Fruit fly (Drosophila melanogaster): Measurements from ENCODE around the gene CG14453.

CG14453 gene

dm6 chr3L:22717137-22717767, 23.4 kb downstream of the CG14453 start, which contains the start of the genes ArfGAP3 and CG32452 (continued):
- TF ChIP-seq CG3995 (GFP tag; optimal IDR thresholded peaks at IDR 0.05) (peak; percentile 39), Ets97D (GFP tag; optimal IDR thresholded peaks at IDR 0.05) (peak; percentile 66), knrl (GFP tag; IDR thresholded peaks at IDR 0.05; ENCODE audit: partially characterized antibody) (peak; percentile 49; the same call in 2 of the 3 replicates), CG7963 (GFP tag; IDR thresholded peaks at IDR 0.05; ENCODE audit: partially characterized antibody) (no peak), fd96Cb (tag; optimal IDR thresholded peaks at IDR 0.05) (peak; percentile 64), Atf6 (GFP tag; IDR thresholded peaks at IDR 0.05) (peak; percentile 67), CG11247 (GFP tag; IDR thresholded peaks at IDR 0.05) (peak; percentile 80), CG12155 (GFP tag; optimal IDR thresholded peaks at IDR 0.05) (peak; percentile 78), CG10147 (GFP tag; optimal IDR thresholded peaks at IDR 0.05) (peak; percentile 74), btn (GFP tag; optimal IDR thresholded peaks at IDR 0.05) (no peak), CG10565 (GFP tag; optimal IDR thresholded peaks at IDR 0.05) (no peak), CG4282 (GFP tag; optimal IDR thresholded peaks at IDR 0.05) (no peak), Mad (GFP tag; optimal IDR thresholded peaks at IDR 0.05) (peak; percentile 71), tin (GFP tag; optimal IDR thresholded peaks at IDR 0.05) (peak; percentile 72), fd64A (GFP tag; optimal IDR thresholded peaks at IDR 0.05) (no peak), CG5245 (GFP tag; optimal IDR thresholded peaks at IDR 0.05) (peak; percentile 30), crol (GFP tag; IDR thresholded peaks at IDR 0.05) (no peak), slp2 (GFP tag; optimal IDR thresholded peaks at IDR 0.05) (peak; percentile 42), jing (GFP tag; optimal IDR thresholded peaks at IDR 0.05) (no peak), ATbp (GFP tag; optimal IDR thresholded peaks at IDR 0.05) (peak; percentile 29), bab2 (GFP tag; optimal IDR thresholded peaks at IDR 0.05) (peak; percentile 67), CG14050 (GFP tag; IDR thresholded peaks at IDR 0.05) (peak; percentile 61), pan (optimal IDR thresholded peaks at IDR 0.05) (no peak), pan (GFP tag; optimal IDR thresholded peaks at IDR 0.05 in 1 of 2, IDR thresholded peaks at IDR 0.05 in 1 of 2) (peak in 1 of 2 experiments; percentile 79), vfl (GFP tag; optimal IDR thresholded peaks at IDR 0.05) (peak; percentile 37), CG18619 (GFP tag; optimal IDR thresholded peaks at IDR 0.05) (peak; percentile 74), tap (tag; optimal IDR thresholded peaks at IDR 0.05) (peak; percentile 60), CG6854 (GFP tag; optimal IDR thresholded peaks at IDR 0.05) (no peak), CG16813 (GFP tag; IDR thresholded peaks at IDR 0.05; ENCODE audit: partially characterized antibody) (peak; percentile 64), sima (GFP tag; optimal IDR thresholded peaks at IDR 0.05) (no peak), pita (GFP tag; optimal IDR thresholded peaks at IDR 0.05) (no peak), CG6765 (GFP tag; optimal IDR thresholded peaks at IDR 0.05) (no peak), HLH54F (GFP tag; optimal IDR thresholded peaks at IDR 0.05) (peak; percentile 68), org-1 (GFP tag; optimal IDR thresholded peaks at IDR 0.05) (no peak), Sin3A (optimal IDR thresholded peaks at IDR 0.05) (peak; percentile 10), CG2202 (tag; optimal IDR thresholded peaks at IDR 0.05) (peak; percentile 22), mam (GFP tag; optimal IDR thresholded peaks at IDR 0.05) (peak; percentile 76), CG11504 (tag; optimal IDR thresholded peaks at IDR 0.05) (no peak), TFAM (GFP tag; optimal IDR thresholded peaks at IDR 0.05) (no peak), CG17385 (GFP tag; optimal IDR thresholded peaks at IDR 0.05) (peak; percentile 66), CG13287 (GFP tag; IDR thresholded peaks at IDR 0.05; ENCODE audit: partially characterized antibody) (peak; percentile 68), gce (GFP tag; IDR thresholded peaks at IDR 0.05) (peak; percentile 40; the same call in 1 of the 3 replicates), CG13624 (GFP tag; optimal IDR thresholded peaks at IDR 0.05) (peak; percentile 54), Abd-B (GFP tag; optimal IDR thresholded peaks at IDR 0.05) (peak; percentile 60), CG13894 (tag; optimal IDR thresholded peaks at IDR 0.05) (peak; percentile 66), Bgb (GFP tag; IDR thresholded peaks at IDR 0.05; ENCODE audit: partially characterized antibody) (peak; percentile 30; the same call in 1 of the 2 replicates), Elba2 (GFP tag; optimal IDR thresholded peaks at IDR 0.05) (no peak), Chrac-16 (GFP tag; optimal IDR thresholded peaks at IDR 0.05) (peak; percentile 80), dimm (GFP tag; IDR thresholded peaks at IDR 0.05) (peak; percentile 22; the same call in 1 of the 2 replicates), stwl (tag; optimal IDR thresholded peaks at IDR 0.05) (peak; percentile 51)

All from whole organism, embryonic.